Worm (Caenorhabditis elegans): ENCODE measurements around the gene lsm-5.

DNA sequence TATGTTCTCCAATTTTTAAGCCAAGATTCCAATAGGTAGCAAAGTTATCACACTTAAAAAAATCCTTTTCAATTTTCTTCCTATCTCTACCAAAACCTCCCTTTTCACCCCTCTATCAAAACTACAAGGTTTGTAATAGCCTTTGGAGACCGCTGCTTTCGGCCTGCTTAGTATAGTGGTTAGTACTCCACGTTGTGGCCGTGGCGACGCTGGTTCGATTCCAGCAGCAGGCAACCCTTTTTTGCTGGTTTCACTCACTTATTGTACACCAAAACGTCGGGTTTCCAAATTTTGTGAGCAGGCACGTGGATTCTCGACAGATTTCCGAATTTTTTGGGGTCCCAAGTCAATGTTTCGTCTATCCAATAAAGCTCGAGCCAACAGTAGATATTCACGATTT, 16.3 kb upstream of the lsm-5 start:
- TF ChIP-seq T07F8.4 (tag; optimal IDR thresholded peaks at IDR 0.05), result no peak
- TF ChIP-seq athp-1 (tag; optimal IDR thresholded peaks at IDR 0.05), result peak; percentile 9
- TF ChIP-seq dox-1 (GFP tag; IDR thresholded peaks at IDR 0.05), result peak; percentile 54
- TF ChIP-seq snpc-4 (GFP tag; optimal IDR thresholded peaks at IDR 0.05), result no peak
- TF ChIP-seq snpc-4 (tag; optimal IDR thresholded peaks at IDR 0.05), result peak in 2 of 4 experiments; percentile 20 to 57

Data from whole organism, young adult.